Worm (Caenorhabditis elegans) whole organism, midembryonic: Measurements from ENCODE around the gene clec-139.

ENCODE experiments used
- cog-1 ChIP-seq: sonication (generic microtip); optimal IDR thresholded peaks from 2 replicates; lab custom pipeline; 2016; ENCODE audit warnings: missing genetic modification characterization, missing compliant biosample characterization
- flt-1 ChIP-seq: fragments of 200-800 bp; sonication (Bioruptor generic); IDR thresholded peaks from 2 replicates; pipeline ENCODE4 v1.3.6; 2022; ENCODE audit warnings: missing genetic modification characterization, missing compliant biosample characterization
- klf-2 ChIP-seq: fragments of 200-800 bp; sonication (Bioruptor generic); conservative IDR thresholded peaks from 2 replicates; pipeline ENCODE4 v1.3.6; 2022; ENCODE audit warnings: missing genetic modification reagents, missing genetic modification characterization, missing compliant biosample characterization
- med-1 ChIP-seq: sonication (generic microtip); optimal IDR thresholded peaks from 2 replicates; lab custom pipeline; 2017; ENCODE audit warnings: missing genetic modification characterization, mild to moderate bottlenecking, missing compliant biosample characterization, antibody characterized with exemption, missing genetic modification reagents; ENCODE audit not compliant: insufficient read depth
- ref-1 ChIP-seq: fragments of 200-800 bp; sonication (Bioruptor generic); conservative IDR thresholded peaks from 2 replicates; pipeline ENCODE4 v1.3.6; 2022; ENCODE audit warnings: missing genetic modification reagents, missing genetic modification characterization, missing compliant biosample characterization
- tab-1 ChIP-seq: fragments of 200-800 bp; sonication (Bioruptor generic); IDR thresholded peaks from 2 replicates; pipeline ENCODE4 v1.3.6; 2022; ENCODE audit warnings: missing genetic modification characterization, missing compliant biosample characterization
- ztf-23 ChIP-seq: fragments of 200-800 bp; sonication (Bioruptor generic); IDR thresholded peaks from 2 replicates; pipeline ENCODE4 v1.3.6; 2022; ENCODE audit warnings: missing genetic modification reagents, missing genetic modification characterization, missing compliant biosample characterization
- ztf-29 ChIP-seq: fragments of 200-800 bp; sonication (Bioruptor generic); IDR thresholded peaks from 2 replicates; pipeline ENCODE4 v1.3.6; 2022; ENCODE audit warnings: missing genetic modification reagents, missing genetic modification characterization, missing compliant biosample characterization

DNA sequence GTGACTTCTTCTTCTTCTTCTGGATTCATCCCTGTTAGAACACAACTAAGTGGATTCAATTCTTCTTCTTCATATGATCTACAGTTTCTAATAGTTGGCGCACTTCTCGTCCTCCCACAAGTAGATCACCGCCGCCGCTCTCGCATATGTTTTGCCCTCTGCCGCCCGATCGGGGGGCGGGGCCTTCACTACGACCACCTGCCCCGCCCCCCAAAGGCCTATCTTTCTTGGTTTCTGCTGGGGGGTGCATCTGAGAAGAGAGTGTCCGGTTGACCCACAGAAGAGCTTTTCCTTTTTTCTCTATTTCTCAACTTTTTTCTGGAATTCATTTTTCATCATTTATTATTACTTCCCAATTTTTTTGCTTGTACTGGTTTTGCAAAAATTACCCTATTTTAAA lies 50.4 kb downstream of the clec-139 start:
- TF ChIP-seq cog-1 (tag; lab: Kevin White, UChicago) (no peak), klf-2 (GFP tag; lab: Robert Waterston, UW) (no peak), ztf-29 (GFP tag; lab: Robert Waterston, UW) (no peak), flt-1 (GFP tag; lab: Robert Waterston, UW) (0 out of 2 replicates have a peak, but pooled peaks have one; percentile 48), ztf-23 (GFP tag; lab: Robert Waterston, UW) (peak; percentile 54; the same call in 1 of the 2 replicates), med-1 (GFP tag; lab: Kevin White, UChicago) (no peak), tab-1 (GFP tag; lab: Robert Waterston, UW) (no peak), ref-1 (GFP tag; lab: Robert Waterston, UW) (no peak)
